Worm (Caenorhabditis elegans): ENCODE results near the gene B0432.14.
"Not testable (repeated sequence)": the region's sequence is repeated elsewhere in the genome, so short reads cannot be mapped to it uniquely, and the experiment has no call there.

The B0432.14 gene

ce11 chrII:305645-306044 is 41.5 kb downstream of the B0432.14 start, which contains the start of gene col-69:
col-69 (minus strand) TSS chrII:305745.
- TF ChIP-seq W03F9.2 (tag; optimal IDR thresholded peaks at IDR 0.05) = no peak
- no peak for TF ChIP-seq him-1 (tag; optimal IDR thresholded peaks at IDR 0.05)
- no peak for TF ChIP-seq dao-5 (tag; optimal IDR thresholded peaks at IDR 0.05)

- TF ChIP-seq dao-5 (tag; optimal IDR thresholded peaks at IDR 0.05) (no peak), W03F9.2 (tag; optimal IDR thresholded peaks at IDR 0.05) (no peak), him-1 (tag; optimal IDR thresholded peaks at IDR 0.05) (no peak)
These were observed 43.0 kb downstream of the B0432.14 start, which contains the start of gene K01A2.4 for ce11 chrII:307154-307553. K01A2.4 (plus strand) TSS chrII:307454.

- not testable (repeated sequence) for TF ChIP-seq him-1, dao-5, W03F9.2 (tag; optimal IDR thresholded peaks at IDR 0.05)
These were observed 48.0 kb downstream of the B0432.14 start, which contains the start of gene mps-2 for ce11 chrII:312110-312509. mps-2 (minus strand) TSS chrII:312210.

- TF ChIP-seq dao-5 (tag; optimal IDR thresholded peaks at IDR 0.05) (no peak), W03F9.2 (tag; optimal IDR thresholded peaks at IDR 0.05) (no peak), him-1 (tag; optimal IDR thresholded peaks at IDR 0.05) (no peak)
These were observed 49.4 kb downstream of the B0432.14 start for ce11 chrII:313540-313939.

Measured in whole organism, L4/young adult.